Worm (Caenorhabditis elegans) whole organism, late embryonic: Measurements from ENCODE around the gene T16G12.4.

ENCODE experiments used
- K02D7.2 ChIP-seq: sonication (generic microtip); optimal IDR thresholded peaks from 2 replicates; lab custom pipeline; 2017; ENCODE audit warnings: mild to moderate bottlenecking, missing genetic modification characterization, missing compliant biosample characterization
- Y22D7AL.16 ChIP-seq: sonication (generic microtip); optimal IDR thresholded peaks from 2 replicates; lab custom pipeline; 2016; ENCODE audit warnings: missing genetic modification characterization, missing compliant biosample characterization
- elt-2 ChIP-seq: sonication (generic microtip); optimal IDR thresholded peaks from 2 replicates; lab custom pipeline; 2016; ENCODE audit warnings: missing genetic modification reagents, missing genetic modification characterization, missing compliant biosample characterization
- pat-9 ChIP-seq: fragments of 200-800 bp; sonication (Bioruptor generic); optimal IDR thresholded peaks from 2 replicates; lab custom pipeline; 2018; ENCODE audit warnings: mild to moderate bottlenecking, missing genetic modification characterization, moderate library complexity, missing compliant biosample characterization
- pqm-1 ChIP-seq: sonication (generic microtip); optimal IDR thresholded peaks from 2 replicates; lab custom pipeline; 2016; ENCODE audit warnings: missing genetic modification characterization, missing compliant biosample characterization

DNA sequence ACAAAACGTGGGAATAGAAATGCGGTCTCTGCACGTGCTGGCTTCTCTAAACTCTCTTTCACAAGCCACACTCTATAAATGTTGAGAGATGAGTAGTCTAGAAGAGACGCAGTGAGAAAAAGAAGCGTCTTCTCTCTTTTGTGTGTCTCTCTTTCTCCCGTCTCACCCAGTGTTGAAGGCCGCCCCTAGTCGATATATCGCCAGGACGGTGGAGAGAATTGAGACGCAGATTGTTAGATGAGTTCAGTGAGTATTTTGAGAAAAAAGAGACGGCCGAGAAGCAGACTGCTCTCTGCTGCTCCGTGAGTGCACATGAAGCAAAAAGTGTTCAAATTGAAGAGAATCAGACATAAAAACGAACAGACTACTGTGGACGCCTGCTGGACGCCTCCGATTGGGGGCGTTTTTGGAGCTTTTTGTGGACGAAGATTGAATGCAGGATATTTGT is 38.9 kb downstream of the T16G12.4 start:
- TF ChIP-seq Y22D7AL.16 (tag; lab: Kevin White, UChicago) = no peak
- TF ChIP-seq elt-2 (tag; lab: Kevin White, UChicago) = peak; percentile 39
- no peak for TF ChIP-seq pat-9 (tag; lab: Kevin White, UChicago)
- no peak for TF ChIP-seq pqm-1 (tag; lab: Kevin White, UChicago)
- TF ChIP-seq K02D7.2 (tag; lab: Kevin White, UChicago) = no peak
